Worm (Caenorhabditis elegans) whole organism, mixed stage, embryonic: Measurements from ENCODE around the gene F53E4.1.

ENCODE experiments used
- M03D4.4 ChIP-seq: sonication (generic microtip); optimal IDR thresholded peaks from 2 replicates; lab custom pipeline; 2017; ENCODE audit warnings: mild to moderate bottlenecking, missing genetic modification characterization, missing compliant biosample characterization
- bed-3 ChIP-seq: fragments of 200-800 bp; sonication (Bioruptor generic); optimal IDR thresholded peaks from 3 replicates; lab custom pipeline; 2018; ENCODE audit warnings: mild to moderate bottlenecking, missing genetic modification characterization, moderate library complexity, missing compliant biosample characterization
- blmp-1 ChIP-seq: fragments of 150-350 bp; optimal IDR thresholded peaks from 2 replicates; lab custom pipeline; 2014; ENCODE audit warnings: missing biosample characterization, missing genetic modification characterization
- ceh-39 ChIP-seq: fragments of 150-350 bp; optimal IDR thresholded peaks from 2 replicates; lab custom pipeline; 2014; ENCODE audit warnings: missing biosample characterization, missing genetic modification characterization
- ceh-43 ChIP-seq: fragments of 200-800 bp; sonication (Bioruptor generic); optimal IDR thresholded peaks from 2 replicates; lab custom pipeline; 2018; ENCODE audit warnings: mild to moderate bottlenecking, missing genetic modification characterization, moderate library complexity, missing compliant biosample characterization
- cnd-1 ChIP-seq: fragments of 200-800 bp; sonication (Bioruptor generic); optimal IDR thresholded peaks from 2 replicates; lab custom pipeline; 2018; ENCODE audit warnings: mild to moderate bottlenecking, missing genetic modification characterization, missing compliant biosample characterization
- drap-1 ChIP-seq: fragments of 200-800 bp; sonication (Bioruptor generic); optimal IDR thresholded peaks from 3 replicates; lab custom pipeline; 2018; ENCODE audit warnings: mild to moderate bottlenecking, missing genetic modification characterization, missing compliant biosample characterization
- elt-1 ChIP-seq: sonication (generic microtip); optimal IDR thresholded peaks from 2 replicates; lab custom pipeline; 2017; ENCODE audit warnings: missing genetic modification characterization, mild to moderate bottlenecking, missing compliant biosample characterization, antibody characterized with exemption, moderate library complexity, borderline replicate concordance; ENCODE audit not compliant: insufficient read depth
- elt-3 ChIP-seq: fragments of 150-350 bp; optimal IDR thresholded peaks from 2 replicates; lab custom pipeline; 2014; ENCODE audit warnings: missing biosample characterization, missing genetic modification characterization
- flh-1 ChIP-seq: fragments of 200-800 bp; sonication (Bioruptor generic); optimal IDR thresholded peaks from 2 replicates; lab custom pipeline; 2018; ENCODE audit warnings: mild to moderate bottlenecking, missing genetic modification characterization, moderate library complexity, missing compliant biosample characterization
- ham-2 ChIP-seq: fragments of 200-800 bp; sonication (Bioruptor generic); optimal IDR thresholded peaks from 2 replicates; lab custom pipeline; 2018; ENCODE audit warnings: mild to moderate bottlenecking, missing genetic modification characterization, missing compliant biosample characterization
- hlh-1 ChIP-seq: fragments of 150-350 bp; optimal IDR thresholded peaks from 2 replicates; lab custom pipeline; 2014; ENCODE audit warnings: missing biosample characterization, missing genetic modification reagents, missing genetic modification characterization
- lin-13 ChIP-seq: fragments of 150-350 bp; optimal IDR thresholded peaks from 2 replicates; lab custom pipeline; 2014; ENCODE audit warnings: missing biosample characterization, missing genetic modification characterization
- lin-32 ChIP-seq: fragments of 200-800 bp; sonication (Bioruptor generic); optimal IDR thresholded peaks from 2 replicates; lab custom pipeline; 2018; ENCODE audit warnings: mild to moderate bottlenecking, missing genetic modification characterization, missing compliant biosample characterization
- lsy-2 ChIP-seq: fragments of 150-350 bp; optimal IDR thresholded peaks from 2 replicates; lab custom pipeline; 2014; ENCODE audit warnings: missing biosample characterization, missing genetic modification characterization
- mab-5 ChIP-seq: fragments of 150-350 bp; optimal IDR thresholded peaks from 2 replicates; lab custom pipeline; 2014; ENCODE audit warnings: missing biosample characterization, missing genetic modification characterization
- mep-1 ChIP-seq: fragments of 150-350 bp; optimal IDR thresholded peaks from 2 replicates; lab custom pipeline; 2017; ENCODE audit warnings: missing biosample characterization, missing genetic modification reagents, missing genetic modification characterization, inconsistent platforms
- mls-2 ChIP-seq: sonication (generic microtip); optimal IDR thresholded peaks from 2 replicates; lab custom pipeline; 2016; ENCODE audit warnings: mild to moderate bottlenecking, missing genetic modification characterization, moderate library complexity, missing compliant biosample characterization
- nhr-12 ChIP-seq: fragments of 150-350 bp; optimal IDR thresholded peaks from 2 replicates; lab custom pipeline; 2014; ENCODE audit warnings: missing biosample characterization, missing genetic modification characterization
- nhr-2 ChIP-seq: fragments of 150-350 bp; optimal IDR thresholded peaks from 2 replicates; lab custom pipeline; 2014; ENCODE audit warnings: missing biosample characterization, missing genetic modification characterization
- nhr-237 ChIP-seq: fragments of 150-350 bp; optimal IDR thresholded peaks from 2 replicates; lab custom pipeline; 2014; ENCODE audit warnings: missing biosample characterization, missing genetic modification characterization
- nhr-28 ChIP-seq: fragments of 150-350 bp; optimal IDR thresholded peaks from 2 replicates; lab custom pipeline; 2014; ENCODE audit warnings: missing biosample characterization, missing genetic modification characterization
- nhr-76 ChIP-seq: sonication (generic microtip); optimal IDR thresholded peaks from 2 replicates; lab custom pipeline; 2017; ENCODE audit warnings: missing biosample characterization, missing genetic modification characterization
- pha-4 ChIP-seq: fragments of 150-350 bp; optimal IDR thresholded peaks from 2 replicates; lab custom pipeline; 2018; ENCODE audit warnings: missing biosample characterization, missing genetic modification reagents, missing genetic modification characterization
- sem-2 ChIP-seq: fragments of 200-800 bp; sonication (Bioruptor generic); optimal IDR thresholded peaks from 2 replicates; lab custom pipeline; 2018; ENCODE audit warnings: mild to moderate bottlenecking, missing genetic modification characterization, missing compliant biosample characterization
- snpc-4 ChIP-seq: fragments of 150-350 bp; optimal IDR thresholded peaks from 2 replicates; lab custom pipeline; 2014; ENCODE audit warnings: missing biosample characterization, missing genetic modification characterization
- sptf-1 ChIP-seq: sonication (generic microtip); optimal IDR thresholded peaks from 2 replicates; lab custom pipeline; 2017; ENCODE audit warnings: mild to moderate bottlenecking, missing genetic modification characterization, moderate library complexity, missing compliant biosample characterization
- tbx-8 ChIP-seq: fragments of 200-800 bp; sonication (Bioruptor generic); optimal IDR thresholded peaks from 2 replicates; lab custom pipeline; 2018; ENCODE audit warnings: mild to moderate bottlenecking, missing genetic modification characterization, moderate library complexity, missing compliant biosample characterization
- unc-120 ChIP-seq: sonication (generic microtip); optimal IDR thresholded peaks from 2 replicates; lab custom pipeline; 2017; ENCODE audit warnings: missing genetic modification characterization, missing compliant biosample characterization; ENCODE audit not compliant: poor library complexity, severe bottlenecking
- unc-39 ChIP-seq: fragments of 150-350 bp; optimal IDR thresholded peaks from 2 replicates; lab custom pipeline; 2014; ENCODE audit warnings: missing biosample characterization, missing genetic modification characterization
- unc-62 ChIP-seq: fragments of 150-350 bp; optimal IDR thresholded peaks from 2 replicates; lab custom pipeline; 2014; ENCODE audit warnings: missing biosample characterization, missing genetic modification reagents, missing genetic modification characterization
- zip-8 ChIP-seq: fragments of 150-350 bp; optimal IDR thresholded peaks from 2 replicates; lab custom pipeline; 2014; ENCODE audit warnings: missing biosample characterization, missing genetic modification characterization
- ztf-11 ChIP-seq: fragments of 150-350 bp; optimal IDR thresholded peaks from 2 replicates; lab custom pipeline; 2014; ENCODE audit warnings: missing biosample characterization, missing genetic modification characterization

F53E4.1 gene

ce11 chrV:15710401-15710800 is 42.3 kb upstream of the F53E4.1 start, which contains the start of gene Y6E2A.1:
Gene Y6E2A.1, minus strand, starts transcription at chrV:15710501.
- TF ChIP-seq lin-32 (GFP tag; lab: Kevin White, UChicago) (no peak), flh-1 (GFP tag; lab: Kevin White, UChicago) (no peak), unc-39 (tag; lab: Kevin White, UChicago) (no peak), M03D4.4 (no peak), snpc-4 (tag; lab: Kevin White, UChicago) (no peak), elt-1 (tag; lab: Kevin White, UChicago) (no peak), elt-3 (tag; lab: Kevin White, UChicago) (no peak), zip-8 (tag; lab: Kevin White, UChicago) (no peak), nhr-76 (tag; lab: Kevin White, UChicago) (no peak), tbx-8 (GFP tag; lab: Kevin White, UChicago) (no peak), unc-62 (GFP tag; lab: Kevin White, UChicago) (no peak), mep-1 (tag; lab: Kevin White, UChicago) (no peak), lsy-2 (tag; lab: Kevin White, UChicago) (no peak), hlh-1 (tag; lab: Kevin White, UChicago) (no peak), ztf-11 (no peak), cnd-1 (tag; lab: Kevin White, UChicago) (no peak), sptf-1 (tag; lab: Kevin White, UChicago) (no peak), mab-5 (no peak), ceh-43 (GFP tag; lab: Kevin White, UChicago) (no peak), ham-2 (GFP tag; lab: Kevin White, UChicago) (no peak)

- TF ChIP-seq flh-1 (GFP tag; lab: Kevin White, UChicago) (no peak), lin-13 (tag; lab: Kevin White, UChicago) (no peak), lsy-2 (tag; lab: Kevin White, UChicago) (no peak), blmp-1 (no peak), elt-3 (tag; lab: Kevin White, UChicago) (no peak), ztf-11 (no peak), mls-2 (tag; lab: Kevin White, UChicago) (no peak), nhr-28 (tag; lab: Kevin White, UChicago) (no peak), ham-2 (GFP tag; lab: Kevin White, UChicago) (no peak), sptf-1 (tag; lab: Kevin White, UChicago) (no peak), hlh-1 (tag; lab: Kevin White, UChicago) (no peak), elt-1 (tag; lab: Kevin White, UChicago) (no peak), bed-3 (no peak)
Measured at ce11 chrV:15707982-15708381, 39.9 kb upstream of the F53E4.1 start.

- no peak for TF ChIP-seq zip-8 (tag; lab: Kevin White, UChicago)
- TF ChIP-seq ztf-11, result no peak
- no peak for TF ChIP-seq nhr-2 (tag; lab: Kevin White, UChicago)
- TF ChIP-seq bed-3, result no peak
- no peak for TF ChIP-seq lin-13 (tag; lab: Kevin White, UChicago)
- TF ChIP-seq cnd-1 (tag; lab: Kevin White, UChicago), result no peak
- no peak for TF ChIP-seq hlh-1 (tag; lab: Kevin White, UChicago)
- no peak for TF ChIP-seq pha-4
- no peak for TF ChIP-seq unc-120 (tag; lab: Kevin White, UChicago)
- no peak for TF ChIP-seq elt-3 (tag; lab: Kevin White, UChicago)
- no peak for TF ChIP-seq drap-1 (GFP tag; lab: Kevin White, UChicago)
- TF ChIP-seq flh-1 (GFP tag; lab: Kevin White, UChicago), result no peak
- no peak for TF ChIP-seq ham-2 (GFP tag; lab: Kevin White, UChicago)
- no peak for TF ChIP-seq nhr-12 (tag; lab: Kevin White, UChicago)
- no peak for TF ChIP-seq unc-62 (GFP tag; lab: Kevin White, UChicago)
- TF ChIP-seq sem-2 (GFP tag; lab: Kevin White, UChicago), result no peak
- TF ChIP-seq blmp-1, result no peak
- no peak for TF ChIP-seq tbx-8 (GFP tag; lab: Kevin White, UChicago)
- TF ChIP-seq mls-2 (tag; lab: Kevin White, UChicago), result no peak
Measured at ce11 chrV:15704745-15705144, 36.6 kb upstream of the F53E4.1 start, which contains the start of gene twk-34. Gene twk-34, plus strand, starts transcription at chrV:15704960.

- TF ChIP-seq ceh-39 (no peak), nhr-76 (tag; lab: Kevin White, UChicago) (no peak), lsy-2 (tag; lab: Kevin White, UChicago) (no peak), ceh-43 (GFP tag; lab: Kevin White, UChicago) (no peak), nhr-2 (tag; lab: Kevin White, UChicago) (no peak), mep-1 (tag; lab: Kevin White, UChicago) (no peak), cnd-1 (tag; lab: Kevin White, UChicago) (no peak), elt-1 (tag; lab: Kevin White, UChicago) (no peak), mls-2 (tag; lab: Kevin White, UChicago) (no peak), tbx-8 (GFP tag; lab: Kevin White, UChicago) (no peak), bed-3 (no peak), unc-120 (tag; lab: Kevin White, UChicago) (no peak), drap-1 (GFP tag; lab: Kevin White, UChicago) (no peak), nhr-237 (tag; lab: Kevin White, UChicago) (no peak), lin-13 (tag; lab: Kevin White, UChicago) (no peak), elt-3 (tag; lab: Kevin White, UChicago) (no peak), snpc-4 (tag; lab: Kevin White, UChicago) (no peak), unc-62 (GFP tag; lab: Kevin White, UChicago) (no peak), nhr-28 (tag; lab: Kevin White, UChicago) (no peak), unc-39 (tag; lab: Kevin White, UChicago) (no peak)
Measured at ce11 chrV:15702263-15702662, 34.2 kb upstream of the F53E4.1 start, which contains the start of gene nhr-53. Gene nhr-53, minus strand, starts transcription at chrV:15702363.
